Fruit fly (Drosophila melanogaster): ENCODE data around the gene CG40006.

DNA sequence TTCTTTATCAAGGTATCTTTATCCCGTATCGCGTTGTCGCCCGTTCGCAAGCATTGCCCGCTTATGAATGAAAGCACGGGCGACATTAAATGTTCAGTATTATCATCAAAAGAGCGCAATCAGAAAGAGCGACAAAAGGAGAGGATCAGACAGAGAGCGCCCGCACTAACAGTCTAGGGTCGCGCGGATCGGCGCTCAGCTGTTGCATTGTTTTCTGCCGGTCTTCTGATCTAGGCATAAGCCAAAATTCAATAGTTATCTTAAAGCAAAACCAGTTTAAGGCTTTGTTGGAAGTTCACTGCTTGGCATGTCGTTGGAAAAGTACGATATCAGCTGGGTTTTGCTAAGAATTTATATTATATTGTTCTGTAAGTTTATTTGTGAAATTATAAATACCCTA, at the start of gene CG40006:
- TF ChIP-seq Opbp (GFP tag; IDR thresholded peaks at IDR 0.05; ENCODE audit: partially characterized antibody) (no peak), CG12219 (GFP tag; optimal IDR thresholded peaks at IDR 0.05) (no peak), CG1602 (GFP tag; optimal IDR thresholded peaks at IDR 0.05) (no peak)
